Fruit fly (Drosophila melanogaster): ENCODE measurements around the gene RnrL.

The RnrL gene

dm6 chr2L:10278658-10279057, 49.1 kb downstream of the RnrL start, which contains the start of gene Utx (continued):
- TF ChIP-seq sna (GFP tag; IDR thresholded peaks at IDR 0.05; ENCODE audit: partially characterized antibody) (peak; percentile 61; the same call in 1 of the 2 replicates), Kr (GFP tag; optimal IDR thresholded peaks at IDR 0.05) (no peak), CG6254 (GFP tag; optimal IDR thresholded peaks at IDR 0.05) (no peak), CG2202 (tag; optimal IDR thresholded peaks at IDR 0.05) (no peak), CG18619 (GFP tag; optimal IDR thresholded peaks at IDR 0.05) (no peak), CG11504 (tag; optimal IDR thresholded peaks at IDR 0.05) (no peak), CG13296 (GFP tag; optimal IDR thresholded peaks at IDR 0.05) (no peak), fu2 (GFP tag; optimal IDR thresholded peaks at IDR 0.05) (no peak), Dbx (GFP tag; IDR thresholded peaks at IDR 0.05) (peak; percentile 23; the same call in 1 of the 3 replicates), mam (GFP tag; optimal IDR thresholded peaks at IDR 0.05) (peak; percentile 4), CG11247 (GFP tag; IDR thresholded peaks at IDR 0.05) (no peak), shn (GFP tag; optimal IDR thresholded peaks at IDR 0.05) (no peak), CG15514 (GFP tag; optimal IDR thresholded peaks at IDR 0.05) (peak; percentile 67), CG10959 (GFP tag; IDR thresholded peaks at IDR 0.05) (no peak), sug (tag; optimal IDR thresholded peaks at IDR 0.05) (no peak), Usf (GFP tag; optimal IDR thresholded peaks at IDR 0.05) (no peak), kah (GFP tag; optimal IDR thresholded peaks at IDR 0.05) (no peak), HmgZ (tag; optimal IDR thresholded peaks at IDR 0.05) (peak; percentile 3), Dref (GFP tag; IDR thresholded peaks at IDR 0.05) (peak; percentile 80), hkb (optimal IDR thresholded peaks at IDR 0.05) (no peak), hkb (GFP tag; IDR thresholded peaks at IDR 0.05) (0 out of 2 replicates have a peak, but pooled peaks have one; percentile 18), CG34376 (GFP tag; optimal IDR thresholded peaks at IDR 0.05) (no peak), Ptx1 (GFP tag; IDR thresholded peaks at IDR 0.05) (no peak), knrl (GFP tag; IDR thresholded peaks at IDR 0.05; ENCODE audit: partially characterized antibody) (peak; percentile 92), Dp (GFP tag; optimal IDR thresholded peaks at IDR 0.05) (peak; percentile 45), Doc3 (GFP tag; IDR thresholded peaks at IDR 0.05; ENCODE audit: partially characterized antibody) (peak; percentile 79), hb (GFP tag; IDR thresholded peaks at IDR 0.05; ENCODE audit: partially characterized antibody) (peak; percentile 53; the same call in 2 of the 3 replicates), NC2β (GFP tag; optimal IDR thresholded peaks at IDR 0.05) (no peak), CG7357 (GFP tag; IDR thresholded peaks at IDR 0.05) (peak; percentile 89), p53 (GFP tag; optimal IDR thresholded peaks at IDR 0.05) (no peak), CG13287 (GFP tag; IDR thresholded peaks at IDR 0.05; ENCODE audit: partially characterized antibody) (peak; percentile 84), CG17359 (tag; optimal IDR thresholded peaks at IDR 0.05) (no peak), tup (GFP tag; optimal IDR thresholded peaks at IDR 0.05) (no peak), chif (GFP tag; optimal IDR thresholded peaks at IDR 0.05) (no peak), CG33213 (GFP tag; optimal IDR thresholded peaks at IDR 0.05) (no peak), CG6854 (GFP tag; optimal IDR thresholded peaks at IDR 0.05) (no peak), CG13624 (GFP tag; optimal IDR thresholded peaks at IDR 0.05) (peak; percentile 5), CG8944 (GFP tag; optimal IDR thresholded peaks at IDR 0.05) (no peak), CG6689 (GFP tag; IDR thresholded peaks at IDR 0.05) (no peak), esg (GFP tag; conservative IDR thresholded peaks at IDR 0.05) (no peak), H2.0 (GFP tag; IDR thresholded peaks at IDR 0.05) (no peak), CG1024 (GFP tag; IDR thresholded peaks at IDR 0.05) (peak; percentile 81), repo (GFP tag; optimal IDR thresholded peaks at IDR 0.05) (no peak), Hey (tag; optimal IDR thresholded peaks at IDR 0.05) (no peak), CG42726 (GFP tag; IDR thresholded peaks at IDR 0.05; ENCODE audit: partially characterized antibody) (peak; percentile 91), HLH4C (GFP tag; IDR thresholded peaks at IDR 0.05; ENCODE audit: partially characterized antibody) (peak; percentile 78), CG3838 (GFP tag; optimal IDR thresholded peaks at IDR 0.05) (no peak), inv (GFP tag; IDR thresholded peaks at IDR 0.05; ENCODE audit: partially characterized antibody) (peak; percentile 88), ftz-f1 (GFP tag; optimal IDR thresholded peaks at IDR 0.05) (no peak), Blimp-1 (GFP tag; optimal IDR thresholded peaks at IDR 0.05) (no peak)

Data from whole organism, embryonic.